Worm (Caenorhabditis elegans) whole organism, L3 larva: ENCODE results near the gene srw-71.

Source experiments
- R02D3.7 ChIP-seq: fragments of 150-350 bp; optimal IDR thresholded peaks from 2 replicates; lab custom pipeline; 2014; ENCODE audit warnings: missing biosample characterization, missing genetic modification characterization
- aly-2 ChIP-seq: fragments of 150-350 bp; optimal IDR thresholded peaks from 2 replicates; lab custom pipeline; 2014; ENCODE audit warnings: missing biosample characterization, missing genetic modification characterization
- ama-1 ChIP-seq: fragments of 150-350 bp; optimal IDR thresholded peaks from 2 replicates; lab custom pipeline; 2018
- ceh-16 ChIP-seq: sonication (generic microtip); optimal IDR thresholded peaks from 2 replicates; lab custom pipeline; 2017; ENCODE audit warnings: missing biosample characterization, missing genetic modification characterization
- ceh-28 ChIP-seq: fragments of 150-350 bp; optimal IDR thresholded peaks from 2 replicates; lab custom pipeline; 2014; ENCODE audit warnings: missing biosample characterization, missing genetic modification reagents, missing genetic modification characterization
- ceh-82 ChIP-seq: fragments of 150-350 bp; optimal IDR thresholded peaks from 2 replicates; lab custom pipeline; 2014; ENCODE audit warnings: missing biosample characterization, missing genetic modification characterization
- ceh-9 ChIP-seq: sonication (generic microtip); optimal IDR thresholded peaks from 2 replicates; lab custom pipeline; 2018; ENCODE audit warnings: missing biosample characterization, missing genetic modification characterization
- daf-12 ChIP-seq: fragments of 150-350 bp; optimal IDR thresholded peaks from 2 replicates; lab custom pipeline; 2014; ENCODE audit warnings: missing biosample characterization, missing genetic modification reagents, missing genetic modification characterization
- egl-27 ChIP-seq: sonication (generic microtip); optimal IDR thresholded peaks from 4 replicates; lab custom pipeline; 2017; ENCODE audit warnings: missing biosample characterization, missing genetic modification reagents, missing genetic modification characterization
- egl-5 ChIP-seq: fragments of 150-350 bp; optimal IDR thresholded peaks from 2 replicates; lab custom pipeline; 2017; ENCODE audit warnings: missing biosample characterization, missing genetic modification reagents, missing genetic modification characterization, inconsistent platforms
- elt-1 ChIP-seq: fragments of 150-350 bp; optimal IDR thresholded peaks from 2 replicates; lab custom pipeline; 2014; ENCODE audit warnings: missing biosample characterization, missing genetic modification characterization
- elt-2 ChIP-seq: sonication (generic microtip); optimal IDR thresholded peaks from 2 replicates; lab custom pipeline; 2016; ENCODE audit warnings: missing genetic modification reagents, mild to moderate bottlenecking, missing genetic modification characterization, missing compliant biosample characterization
- fkh-10 ChIP-seq: sonication (generic microtip); optimal IDR thresholded peaks from 2 replicates; lab custom pipeline; 2017; ENCODE audit warnings: missing biosample characterization, missing genetic modification reagents, missing genetic modification characterization
- fkh-2 ChIP-seq: fragments of 150-350 bp; optimal IDR thresholded peaks from 2 replicates; lab custom pipeline; 2014; ENCODE audit warnings: missing biosample characterization, missing genetic modification reagents, missing genetic modification characterization
- fos-1 ChIP-seq: fragments of 150-350 bp; optimal IDR thresholded peaks from 2 replicates; lab custom pipeline; 2014; ENCODE audit warnings: missing biosample characterization, missing genetic modification characterization
- hmg-11 ChIP-seq: sonication (generic microtip); optimal IDR thresholded peaks from 2 replicates; lab custom pipeline; 2016; ENCODE audit warnings: missing genetic modification characterization, missing compliant biosample characterization
- jun-1 ChIP-seq: fragments of 150-350 bp; optimal IDR thresholded peaks from 2 replicates; lab custom pipeline; 2014; ENCODE audit warnings: missing biosample characterization, missing genetic modification reagents, missing genetic modification characterization
- lin-15B ChIP-seq: fragments of 150-350 bp; optimal IDR thresholded peaks from 2 replicates; lab custom pipeline; 2014; ENCODE audit warnings: missing biosample characterization, missing genetic modification characterization
- lin-39 ChIP-seq: fragments of 150-350 bp; optimal IDR thresholded peaks from 2 replicates; lab custom pipeline; 2018; ENCODE audit warnings: missing biosample characterization, missing genetic modification reagents, missing genetic modification characterization
- lsy-12 ChIP-seq: sonication (generic microtip); optimal IDR thresholded peaks from 2 replicates; lab custom pipeline; 2016; ENCODE audit warnings: mild to moderate bottlenecking, missing genetic modification characterization, missing compliant biosample characterization
- mdl-1 ChIP-seq: fragments of 150-350 bp; optimal IDR thresholded peaks from 2 replicates; lab custom pipeline; 2014; ENCODE audit warnings: missing biosample characterization, missing genetic modification characterization
- mml-1 ChIP-seq: fragments of 150-350 bp; sonication (generic microtip); optimal IDR thresholded peaks from 3 replicates; lab custom pipeline; 2014; ENCODE audit warnings: missing biosample characterization, missing genetic modification characterization
- nhr-11 ChIP-seq: fragments of 150-350 bp; optimal IDR thresholded peaks from 2 replicates; lab custom pipeline; 2014; ENCODE audit warnings: missing biosample characterization, missing genetic modification characterization
- nhr-12 ChIP-seq: fragments of 150-350 bp; optimal IDR thresholded peaks from 2 replicates; lab custom pipeline; 2014; ENCODE audit warnings: missing biosample characterization, missing genetic modification characterization
- nhr-23 ChIP-seq: fragments of 150-350 bp; optimal IDR thresholded peaks from 2 replicates; lab custom pipeline; 2014; ENCODE audit warnings: missing biosample characterization, missing genetic modification reagents, missing genetic modification characterization
- nhr-237 ChIP-seq: fragments of 150-350 bp; optimal IDR thresholded peaks from 2 replicates; lab custom pipeline; 2014; ENCODE audit warnings: missing biosample characterization, missing genetic modification characterization
- nhr-25 ChIP-seq: sonication (generic microtip); optimal IDR thresholded peaks from 2 replicates; lab custom pipeline; 2017; ENCODE audit warnings: missing biosample characterization, missing genetic modification characterization
- nhr-28 ChIP-seq: fragments of 150-350 bp; optimal IDR thresholded peaks from 2 replicates; lab custom pipeline; 2014; ENCODE audit warnings: missing biosample characterization, missing genetic modification characterization
- nhr-43 ChIP-seq: sonication (generic microtip); optimal IDR thresholded peaks from 2 replicates; lab custom pipeline; 2016; ENCODE audit warnings: mild to moderate bottlenecking, missing genetic modification characterization, missing compliant biosample characterization; ENCODE audit not compliant: poor library complexity, severe bottlenecking
- nhr-67 ChIP-seq: fragments of 150-350 bp; optimal IDR thresholded peaks from 2 replicates; lab custom pipeline; 2014; ENCODE audit warnings: missing biosample characterization, missing genetic modification characterization
- nhr-76 ChIP-seq: fragments of 150-350 bp; sonication (generic microtip); optimal IDR thresholded peaks from 5 replicates; lab custom pipeline; 2014; ENCODE audit warnings: missing biosample characterization, missing genetic modification characterization
- nhr-77 ChIP-seq: fragments of 150-350 bp; optimal IDR thresholded peaks from 2 replicates; lab custom pipeline; 2014; ENCODE audit warnings: missing biosample characterization, missing genetic modification characterization
- pha-4 ChIP-seq: fragments of 150-350 bp; optimal IDR thresholded peaks from 2 replicates; lab custom pipeline; 2014; ENCODE audit warnings: missing biosample characterization, missing genetic modification reagents, missing genetic modification characterization
- skn-1 ChIP-seq: fragments of 150-350 bp; optimal IDR thresholded peaks from 2 replicates; lab custom pipeline; 2014; ENCODE audit warnings: missing biosample characterization, missing genetic modification characterization
- tbx-2 ChIP-seq: sonication (generic microtip); optimal IDR thresholded peaks from 2 replicates; lab custom pipeline; 2016; ENCODE audit warnings: mild to moderate bottlenecking, missing genetic modification characterization, missing compliant biosample characterization
- unc-39 ChIP-seq: sonication (generic microtip); optimal IDR thresholded peaks from 4 replicates; lab custom pipeline; 2017; ENCODE audit warnings: missing biosample characterization, missing genetic modification characterization
- unc-62 ChIP-seq: fragments of 150-350 bp; sonication (generic microtip); optimal IDR thresholded peaks from 4 replicates; lab custom pipeline; 2014; ENCODE audit warnings: missing biosample characterization, missing genetic modification reagents, missing genetic modification characterization
- zag-1 ChIP-seq: fragments of 150-350 bp; optimal IDR thresholded peaks from 2 replicates; lab custom pipeline; 2014; ENCODE audit warnings: missing biosample characterization, missing genetic modification characterization
- ztf-11 ChIP-seq: fragments of 150-350 bp; optimal IDR thresholded peaks from 2 replicates; lab custom pipeline; 2014; ENCODE audit warnings: missing biosample characterization, missing genetic modification characterization

srw-71 gene

DNA sequence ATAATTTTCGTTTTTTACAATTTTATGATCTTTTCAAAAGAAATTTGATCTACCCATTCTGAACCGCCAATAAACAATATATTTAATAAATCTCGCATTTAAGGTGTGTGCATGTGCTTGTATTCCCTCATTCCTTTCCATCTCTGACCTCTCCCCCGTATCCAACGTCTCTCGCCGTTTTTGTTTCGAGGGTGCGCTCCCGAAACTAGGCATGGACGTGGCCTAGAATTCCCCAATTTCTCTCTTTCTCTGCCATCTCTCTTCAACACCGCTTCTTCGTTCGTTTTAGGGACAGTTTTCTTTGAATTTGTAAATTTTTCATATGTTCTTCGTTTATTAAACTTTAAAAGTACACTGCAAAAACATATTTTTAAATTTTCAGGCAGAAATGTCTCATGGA is 34.6 kb upstream of the srw-71 start, which contains the start of gene F25E5.1 (continued):
- peak; percentile 50 for TF ChIP-seq egl-5 (tag; lab: Kevin White, UChicago)
- no peak for TF ChIP-seq unc-39
- no peak for TF ChIP-seq fkh-2
- no peak for TF ChIP-seq ceh-28
- TF ChIP-seq pha-4 = no peak
- TF ChIP-seq jun-1 = no peak
- no peak for TF ChIP-seq tbx-2 (tag; lab: Kevin White, UChicago)
- no peak for TF ChIP-seq ama-1 (lab: Kevin White, UChicago)

DNA sequence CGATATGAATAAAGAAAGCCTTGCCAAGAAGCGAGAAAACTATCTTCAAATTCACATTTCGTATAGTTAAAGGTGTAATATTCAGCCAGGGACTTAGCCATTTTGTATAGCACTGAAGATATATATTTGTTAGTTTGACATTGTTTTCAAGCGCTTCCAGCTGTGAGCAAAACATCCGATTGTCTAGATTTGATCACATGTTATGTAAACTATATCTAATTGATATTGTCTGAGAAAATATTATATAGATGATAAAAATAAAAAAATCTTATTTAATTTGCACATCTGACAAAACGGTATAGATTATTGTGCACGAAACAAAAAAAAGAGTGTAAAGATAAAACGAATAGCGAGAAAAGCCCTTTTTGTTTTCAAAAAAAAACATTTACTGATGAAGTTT is 33.8 kb upstream of the srw-71 start, which contains the start of gene srh-89:
srh-89 (minus strand) TSS at position 101 of the 400 bp plus-strand sequence.
- no peak for TF ChIP-seq zag-1
- TF ChIP-seq nhr-43 (tag; lab: Kevin White, UChicago) = no peak
- TF ChIP-seq tbx-2 (tag; lab: Kevin White, UChicago) = no peak
- no peak for TF ChIP-seq nhr-76 (tag; lab: Kevin White, UChicago)
- no peak for TF ChIP-seq unc-62 (GFP tag; lab: Kevin White, UChicago)
- no peak for TF ChIP-seq nhr-25 (tag; lab: Kevin White, UChicago)
- TF ChIP-seq daf-12 = no peak
- TF ChIP-seq egl-5 (tag; lab: Kevin White, UChicago) = no peak
- no peak for TF ChIP-seq nhr-237 (tag; lab: Kevin White, UChicago)
- TF ChIP-seq ceh-82 (tag; lab: Kevin White, UChicago) = no peak
- TF ChIP-seq egl-27 (tag; lab: Kevin White, UChicago) = no peak
- TF ChIP-seq aly-2 (tag; lab: Kevin White, UChicago) = no peak
- TF ChIP-seq, all 47 proteins: peak for 0

DNA sequence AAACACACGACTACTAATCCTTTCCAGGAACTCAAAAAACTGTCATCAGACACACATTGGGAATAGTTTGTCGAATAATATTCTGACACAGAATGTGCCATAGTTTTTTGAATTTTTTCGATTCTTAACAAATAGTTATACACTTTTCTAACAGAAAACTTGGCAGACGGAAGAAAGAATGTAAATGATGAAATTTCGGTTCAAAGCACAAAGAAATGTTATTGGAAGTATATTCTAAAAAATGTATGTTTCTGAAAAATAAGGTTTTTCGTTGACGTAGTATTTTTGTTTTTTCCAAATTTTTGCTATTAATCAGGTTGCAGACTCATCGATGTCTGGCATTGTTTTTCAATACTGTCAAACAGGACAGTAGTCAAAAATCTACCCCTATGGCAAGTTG is 30.0 kb upstream of the srw-71 start, which contains the start of gene srh-92:
srh-92 (minus strand) TSS at position 101 of the 400 bp plus-strand sequence.
- TF ChIP-seq nhr-25 (tag; lab: Kevin White, UChicago) (no peak), ceh-16 (tag; lab: Kevin White, UChicago) (no peak), fkh-10 (GFP tag; lab: Kevin White, UChicago) (no peak), nhr-11 (tag; lab: Kevin White, UChicago) (no peak), lin-15B (no peak), R02D3.7 (tag; lab: Kevin White, UChicago) (no peak), nhr-23 (tag; lab: Kevin White, UChicago) (no peak), fos-1 (tag; lab: Kevin White, UChicago) (no peak), pha-4 (no peak), nhr-77 (tag; lab: Kevin White, UChicago) (no peak), nhr-67 (tag; lab: Kevin White, UChicago) (no peak), nhr-28 (tag; lab: Kevin White, UChicago) (no peak), elt-2 (tag; lab: Kevin White, UChicago) (no peak), nhr-43 (tag; lab: Kevin White, UChicago) (no peak), mdl-1 (no peak), ceh-9 (tag; lab: Kevin White, UChicago) (no peak), fkh-2 (no peak), lin-39 (tag; lab: Kevin White, UChicago) (no peak)

DNA sequence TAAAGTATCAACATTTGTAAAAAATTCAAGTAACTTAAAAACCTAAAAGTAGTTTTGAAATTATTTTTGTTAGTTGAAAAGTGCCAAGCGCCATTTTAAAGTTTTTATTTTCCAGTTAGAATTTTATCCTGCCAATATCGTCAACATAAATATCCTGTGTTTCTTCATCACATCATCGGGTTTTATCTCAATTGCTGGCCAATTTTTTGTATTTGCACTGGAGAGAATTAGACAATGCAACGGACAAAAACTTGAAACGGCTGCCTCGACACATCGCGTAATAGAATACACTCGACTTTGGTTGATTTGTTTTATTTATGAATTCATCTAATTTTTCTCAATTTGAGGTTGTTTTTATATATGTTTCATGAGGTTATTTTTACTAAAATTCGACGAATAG is 24.1 kb upstream of the srw-71 start, which contains the start of gene F25E5.2:
F25E5.2 (plus strand) TSS at position 301 of the 400 bp plus-strand sequence.
- TF ChIP-seq hmg-11 (tag; lab: Kevin White, UChicago) (no peak), nhr-12 (tag; lab: Kevin White, UChicago) (no peak), skn-1 (tag; lab: Kevin White, UChicago) (no peak), fkh-2 (no peak), nhr-28 (tag; lab: Kevin White, UChicago) (no peak), elt-1 (no peak), lsy-12 (tag; lab: Kevin White, UChicago) (no peak), egl-27 (tag; lab: Kevin White, UChicago) (no peak), fkh-10 (GFP tag; lab: Kevin White, UChicago) (no peak), nhr-23 (tag; lab: Kevin White, UChicago) (no peak), zag-1 (no peak), mdl-1 (no peak), mml-1 (no peak), ztf-11 (no peak), tbx-2 (tag; lab: Kevin White, UChicago) (no peak), jun-1 (no peak)
